Worm (Caenorhabditis elegans) whole organism, midembryonic: ENCODE measurements around the gene gly-11.
A peak's percentile ranks its signal among the peaks of the same experiment; 100 is the strongest.

ENCODE experiments used
- T22C8.4 ChIP-seq: fragments of 200-800 bp; sonication (Bioruptor generic); IDR thresholded peaks from 2 replicates; pipeline ENCODE4 v1.3.6; 2022; ENCODE audit warnings: missing genetic modification characterization, missing compliant biosample characterization
- cog-1 ChIP-seq: sonication (generic microtip); optimal IDR thresholded peaks from 2 replicates; lab custom pipeline; 2016; ENCODE audit warnings: missing genetic modification characterization, missing compliant biosample characterization
- flt-1 ChIP-seq: fragments of 200-800 bp; sonication (Bioruptor generic); IDR thresholded peaks from 2 replicates; pipeline ENCODE4 v1.3.6; 2022; ENCODE audit warnings: missing genetic modification characterization, missing compliant biosample characterization
- klf-2 ChIP-seq: fragments of 200-800 bp; sonication (Bioruptor generic); conservative IDR thresholded peaks from 2 replicates; pipeline ENCODE4 v1.3.6; 2022; ENCODE audit warnings: missing genetic modification reagents, missing genetic modification characterization, missing compliant biosample characterization
- med-1 ChIP-seq: sonication (generic microtip); optimal IDR thresholded peaks from 2 replicates; lab custom pipeline; 2017; ENCODE audit warnings: missing genetic modification characterization, mild to moderate bottlenecking, missing compliant biosample characterization, antibody characterized with exemption, missing genetic modification reagents; ENCODE audit not compliant: insufficient read depth
- ref-1 ChIP-seq: fragments of 200-800 bp; sonication (Bioruptor generic); conservative IDR thresholded peaks from 2 replicates; pipeline ENCODE4 v1.3.6; 2022; ENCODE audit warnings: missing genetic modification reagents, missing genetic modification characterization, missing compliant biosample characterization
- tab-1 ChIP-seq: fragments of 200-800 bp; sonication (Bioruptor generic); IDR thresholded peaks from 2 replicates; pipeline ENCODE4 v1.3.6; 2022; ENCODE audit warnings: missing genetic modification characterization, missing compliant biosample characterization
- ztf-23 ChIP-seq: fragments of 200-800 bp; sonication (Bioruptor generic); IDR thresholded peaks from 2 replicates; pipeline ENCODE4 v1.3.6; 2022; ENCODE audit warnings: missing genetic modification reagents, missing genetic modification characterization, missing compliant biosample characterization
- ztf-29 ChIP-seq: fragments of 200-800 bp; sonication (Bioruptor generic); IDR thresholded peaks from 2 replicates; pipeline ENCODE4 v1.3.6; 2022; ENCODE audit warnings: missing genetic modification reagents, missing genetic modification characterization, missing compliant biosample characterization

gly-11 gene

ce11 chrIII:12133121-12133520 lies 43.9 kb downstream of the gly-11 start:
- TF ChIP-seq ztf-23 (GFP tag; lab: Robert Waterston, UW) (no peak), klf-2 (GFP tag; lab: Robert Waterston, UW) (no peak), ztf-29 (GFP tag; lab: Robert Waterston, UW) (no peak), T22C8.4 (no peak), flt-1 (0 out of 2 replicates have a peak, but pooled peaks have one; percentile 26), tab-1 (no peak), med-1 (no peak)

ce11 chrIII:12131751-12132150 lies 45.3 kb downstream of the gly-11 start:
- TF ChIP-seq ztf-29 (GFP tag; lab: Robert Waterston, UW), result peak; percentile 65; the same call in 1 of the 2 replicates
- TF ChIP-seq ref-1 (GFP tag; lab: Robert Waterston, UW), result no peak
- TF ChIP-seq flt-1, result 0 out of 2 replicates have a peak, but pooled peaks have one; percentile 9
- TF ChIP-seq ztf-23 (GFP tag; lab: Robert Waterston, UW), result 0 out of 2 replicates have a peak, but pooled peaks have one; percentile 11
- TF ChIP-seq T22C8.4, result no peak

ce11 chrIII:12130769-12131168 lies 46.3 kb downstream of the gly-11 start:
- no peak for TF ChIP-seq med-1
- no peak for TF ChIP-seq cog-1 (tag; lab: Kevin White, UChicago)
- TF ChIP-seq ztf-23 (GFP tag; lab: Robert Waterston, UW), result no peak
- no peak for TF ChIP-seq T22C8.4
- no peak for TF ChIP-seq ztf-29 (GFP tag; lab: Robert Waterston, UW)

DNA sequence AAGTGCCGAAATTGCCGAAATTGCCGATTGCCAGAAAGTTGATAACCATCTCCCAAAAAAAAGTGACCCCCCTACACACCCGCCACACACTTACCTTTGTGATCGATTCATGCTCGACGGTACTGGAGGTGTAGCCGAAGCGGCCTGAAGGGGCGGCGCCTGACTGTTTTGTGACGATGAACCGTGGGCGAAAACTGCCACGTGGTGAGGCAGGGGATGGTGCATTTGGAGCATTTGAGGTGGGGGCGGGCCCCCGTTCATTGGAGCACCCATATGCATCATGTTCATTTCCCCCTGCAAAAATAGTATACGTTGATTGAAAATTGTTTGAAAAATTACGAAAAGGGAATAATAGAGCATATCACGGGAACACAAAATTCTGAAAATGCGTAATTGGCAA lies 47.0 kb downstream of the gly-11 start, which contains the start of gene Y75B8A.6:
Y75B8A.6 (minus strand) TSS at position 292 of the 400 bp plus-strand sequence.
- TF ChIP-seq flt-1, result peak; percentile 63; the same call in 1 of the 2 replicates
- TF ChIP-seq ztf-23 (GFP tag; lab: Robert Waterston, UW), result no peak

ce11 chrIII:12124392-12124791 lies 52.7 kb downstream of the gly-11 start:
- TF ChIP-seq tab-1, result no peak
- TF ChIP-seq ref-1 (GFP tag; lab: Robert Waterston, UW), result no peak
- TF ChIP-seq T22C8.4, result no peak
- no peak for TF ChIP-seq med-1
- peak; percentile 59; the same call in 1 of the 2 replicates for TF ChIP-seq ztf-29 (GFP tag; lab: Robert Waterston, UW)
- TF ChIP-seq klf-2 (GFP tag; lab: Robert Waterston, UW), result no peak
- no peak for TF ChIP-seq ztf-23 (GFP tag; lab: Robert Waterston, UW)
- 0 out of 2 replicates have a peak, but pooled peaks have one; percentile 43 for TF ChIP-seq flt-1

DNA sequence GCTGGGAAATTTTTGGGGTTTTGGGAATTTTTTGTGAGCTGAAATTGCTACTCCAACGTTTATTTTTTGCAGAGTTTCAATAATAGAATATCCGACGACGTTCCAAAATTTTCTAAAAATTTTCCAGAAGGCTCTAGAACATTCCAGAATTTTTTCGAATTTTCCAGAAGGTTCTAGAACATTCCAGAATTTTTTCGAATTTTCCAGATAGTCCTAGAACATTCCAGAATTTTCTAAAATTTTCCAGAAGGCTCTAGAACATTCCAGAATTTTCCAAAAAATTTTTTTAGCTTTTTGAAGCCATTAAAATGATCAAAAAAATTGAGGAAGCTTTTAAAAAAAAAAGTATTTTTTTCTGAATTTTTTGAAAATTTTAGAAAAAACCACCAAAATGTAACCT lies 53.6 kb downstream of the gly-11 start:
- no peak for TF ChIP-seq flt-1
- no peak for TF ChIP-seq klf-2 (GFP tag; lab: Robert Waterston, UW)
- no peak for TF ChIP-seq T22C8.4
- no peak for TF ChIP-seq cog-1 (tag; lab: Kevin White, UChicago)
- no peak for TF ChIP-seq med-1
- no peak for TF ChIP-seq ztf-29 (GFP tag; lab: Robert Waterston, UW)
- TF ChIP-seq tab-1, result no peak
- no peak for TF ChIP-seq ref-1 (GFP tag; lab: Robert Waterston, UW)
- no peak for TF ChIP-seq ztf-23 (GFP tag; lab: Robert Waterston, UW)
